Fruit fly (Drosophila melanogaster): ENCODE measurements around the gene Cyp305a1.

Gene Cyp305a1

dm6 chr3L:19794203-19794802, 18.8 kb downstream of the Cyp305a1 start (continued):
- peak; percentile 39 for TF ChIP-seq zen (tag; optimal IDR thresholded peaks at IDR 0.05)
- TF ChIP-seq dpn (GFP tag; optimal IDR thresholded peaks at IDR 0.05), result peak; percentile 84
- TF ChIP-seq Dp (GFP tag; optimal IDR thresholded peaks at IDR 0.05), result no peak
- TF ChIP-seq CG6654 (GFP tag; optimal IDR thresholded peaks at IDR 0.05), result peak; percentile 66
- 0 out of 3 replicates have a peak, but pooled peaks have one; percentile 11 for TF ChIP-seq C15 (GFP tag; IDR thresholded peaks at IDR 0.05)
- no peak for TF ChIP-seq CG42726 (GFP tag; IDR thresholded peaks at IDR 0.05; ENCODE audit: partially characterized antibody)
- TF ChIP-seq CG11085 (GFP tag; IDR thresholded peaks at IDR 0.05), result 0 out of 2 replicates have a peak, but pooled peaks have one; percentile 31
- peak; percentile 62; the same call in 1 of the 2 replicates for TF ChIP-seq bbx (GFP tag; IDR thresholded peaks at IDR 0.05; ENCODE audit: partially characterized antibody)
- peak; percentile 61 for TF ChIP-seq Jarid2 (GFP tag; optimal IDR thresholded peaks at IDR 0.05)
- TF ChIP-seq zfh2 (GFP tag; optimal IDR thresholded peaks at IDR 0.05), result peak; percentile 76
- TF ChIP-seq tin (GFP tag; optimal IDR thresholded peaks at IDR 0.05), result peak; percentile 84
- no peak for TF ChIP-seq Dfd (GFP tag; optimal IDR thresholded peaks at IDR 0.05)
- peak; percentile 92 for TF ChIP-seq nmo (GFP tag; optimal IDR thresholded peaks at IDR 0.05)
- TF ChIP-seq ro (GFP tag; IDR thresholded peaks at IDR 0.05), result 0 out of 2 replicates have a peak, but pooled peaks have one; percentile 29
- peak in 1 of 3 experiments; percentile 77 for TF ChIP-seq lola (GFP tag; optimal IDR thresholded peaks at IDR 0.05)
- TF ChIP-seq Trl (optimal IDR thresholded peaks at IDR 0.05), result no peak
- TF ChIP-seq Trl (GFP tag; optimal IDR thresholded peaks at IDR 0.05), result peak; percentile 78
- no peak for TF ChIP-seq luna (GFP tag; optimal IDR thresholded peaks at IDR 0.05)
- TF ChIP-seq CG12769 (tag; optimal IDR thresholded peaks at IDR 0.05), result no peak
- peak; percentile 71 for TF ChIP-seq fu2 (GFP tag; optimal IDR thresholded peaks at IDR 0.05)
- peak; percentile 83 for TF ChIP-seq phol (tag; optimal IDR thresholded peaks at IDR 0.05)
- TF ChIP-seq fd3F (GFP tag; optimal IDR thresholded peaks at IDR 0.05), result peak; percentile 81
- TF ChIP-seq CG17802 (tag; optimal IDR thresholded peaks at IDR 0.05), result peak; percentile 44
- peak; percentile 30 for TF ChIP-seq Sry-β (GFP tag; optimal IDR thresholded peaks at IDR 0.05)
- TF ChIP-seq Atf6 (GFP tag; IDR thresholded peaks at IDR 0.05), result peak; percentile 83
- peak; percentile 74 for TF ChIP-seq trem (tag; optimal IDR thresholded peaks at IDR 0.05)
- no peak for TF ChIP-seq p53 (GFP tag; optimal IDR thresholded peaks at IDR 0.05)
- TF ChIP-seq CG1024 (GFP tag; IDR thresholded peaks at IDR 0.05), result no peak
- TF ChIP-seq CG14860 (GFP tag; IDR thresholded peaks at IDR 0.05; ENCODE audit: partially characterized antibody), result peak; percentile 44; the same call in 1 of the 3 replicates
- no peak for TF ChIP-seq lov (optimal IDR thresholded peaks at IDR 0.05)
- peak; percentile 84; the same call in 2 of the 3 replicates for TF ChIP-seq lov (GFP tag; IDR thresholded peaks at IDR 0.05)
- peak; percentile 33; the same call in 1 of the 4 replicates for TF ChIP-seq Dll (GFP tag; IDR thresholded peaks at IDR 0.05; ENCODE audit: partially characterized antibody)
- peak in 1 of 2 experiments; percentile 63 for TF ChIP-seq insv (GFP tag; optimal IDR thresholded peaks at IDR 0.05)
- TF ChIP-seq CG11504 (tag; optimal IDR thresholded peaks at IDR 0.05), result peak; percentile 90
- peak; percentile 94 for TF ChIP-seq CG9727 (GFP tag; optimal IDR thresholded peaks at IDR 0.05)
- TF ChIP-seq Chrac-16 (GFP tag; optimal IDR thresholded peaks at IDR 0.05), result peak; percentile 76
- TF ChIP-seq CG12104 (GFP tag; optimal IDR thresholded peaks at IDR 0.05), result peak; percentile 85
- peak; percentile 36 for TF ChIP-seq CG8290 (GFP tag; optimal IDR thresholded peaks at IDR 0.05)
- TF ChIP-seq CG8290 (tag; optimal IDR thresholded peaks at IDR 0.05), result peak; percentile 34 to 88
- TF ChIP-seq CG30403 (GFP tag; optimal IDR thresholded peaks at IDR 0.05), result peak; percentile 88
- peak; percentile 74 for TF ChIP-seq shn (GFP tag; optimal IDR thresholded peaks at IDR 0.05)
- no peak for TF ChIP-seq CG8478 (optimal IDR thresholded peaks at IDR 0.05)
- TF ChIP-seq Lpt (GFP tag; optimal IDR thresholded peaks at IDR 0.05), result no peak
- peak; percentile 33 for TF ChIP-seq Neu2 (GFP tag; optimal IDR thresholded peaks at IDR 0.05; ENCODE audit: borderline replicate concordance)
- peak; percentile 87 for TF ChIP-seq CG10147 (GFP tag; optimal IDR thresholded peaks at IDR 0.05)
- TF ChIP-seq CG16815 (GFP tag; optimal IDR thresholded peaks at IDR 0.05), result peak; percentile 72
- TF ChIP-seq CG3726 (GFP tag; IDR thresholded peaks at IDR 0.05), result no peak
- TF ChIP-seq so (GFP tag; IDR thresholded peaks at IDR 0.05), result peak; percentile 67
- peak; percentile 74 for TF ChIP-seq CG3847 (GFP tag; IDR thresholded peaks at IDR 0.05)
- TF ChIP-seq sob (GFP tag; IDR thresholded peaks at IDR 0.05), result peak; percentile 75
